Worm (Caenorhabditis elegans): Measurements from ENCODE around the gene T04G9.7.

DNA sequence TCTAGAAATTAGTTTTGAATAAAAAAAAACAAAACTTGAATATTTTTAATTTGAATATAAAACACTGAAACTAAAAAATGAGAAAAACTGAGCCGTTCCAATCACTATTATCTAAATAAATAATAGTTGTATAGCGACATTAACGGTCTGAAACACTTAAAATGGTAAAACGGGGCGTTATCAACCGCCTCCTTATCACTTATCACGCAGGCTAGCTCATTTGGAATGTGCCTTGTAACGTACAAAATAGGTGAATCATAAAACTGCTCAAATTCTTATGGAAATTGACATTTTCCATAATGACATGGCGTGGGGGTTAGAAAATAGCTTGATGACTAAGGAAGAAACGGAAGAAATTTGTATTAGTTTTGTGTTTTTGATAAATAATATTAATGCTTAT lies 45.3 kb downstream of the T04G9.7 start, which contains the start of gene ifd-2:
- TF ChIP-seq mep-1 (tag; optimal IDR thresholded peaks at IDR 0.05) (no peak), hlh-30 (tag; optimal IDR thresholded peaks at IDR 0.05; ENCODE audit: insufficient read depth) (no peak), fos-1 (tag; optimal IDR thresholded peaks at IDR 0.05) (no peak), nhr-237 (tag; optimal IDR thresholded peaks at IDR 0.05) (no peak), unc-62 (GFP tag; optimal IDR thresholded peaks at IDR 0.05 in 1 of 2) (no peak), unc-62 (tag; optimal IDR thresholded peaks at IDR 0.05) (no peak), jun-1 (tag; optimal IDR thresholded peaks at IDR 0.05) (no peak), ztf-11 (tag; optimal IDR thresholded peaks at IDR 0.05) (no peak), zag-1 (tag; optimal IDR thresholded peaks at IDR 0.05) (no peak), nhr-28 (tag; optimal IDR thresholded peaks at IDR 0.05) (peak; percentile 53), ama-1 (optimal IDR thresholded peaks at IDR 0.05) (no peak)
